Worm (Caenorhabditis elegans) whole organism, L4 larva: ENCODE data around the gene acdh-12.

Experiments
- F10B5.3 ChIP-seq: sonication (generic microtip); optimal IDR thresholded peaks from 2 replicates; lab custom pipeline; 2016; ENCODE audit warnings: mild to moderate bottlenecking, missing genetic modification characterization, missing compliant biosample characterization
- F26F4.8 ChIP-seq: fragments of 200-800 bp; sonication (Bioruptor generic); conservative IDR thresholded peaks from 2 replicates; pipeline ENCODE4 v1.3.6; 2022; ENCODE audit warnings: missing genetic modification characterization, missing compliant biosample characterization
- Y48G9A.11 ChIP-seq: fragments of 200-800 bp; sonication (Bioruptor generic); IDR thresholded peaks from 2 replicates; pipeline ENCODE4 v1.3.6; 2022; ENCODE audit warnings: missing genetic modification reagents, missing genetic modification characterization, missing compliant biosample characterization
- Y75B8A.6 ChIP-seq: fragments of 200-800 bp; sonication (Bioruptor generic); IDR thresholded peaks from 2 replicates; pipeline ENCODE4 v1.3.6; 2022; ENCODE audit warnings: missing genetic modification reagents, missing genetic modification characterization, missing compliant biosample characterization
- aha-1 ChIP-seq: fragments of 150-350 bp; peaks from one replicate; lab custom pipeline; 2014; ENCODE audit warnings: missing biosample characterization, missing genetic modification characterization
- ceh-32 ChIP-seq: sonication (generic microtip); optimal IDR thresholded peaks from 2 replicates; lab custom pipeline; 2016; ENCODE audit warnings: mild to moderate bottlenecking, missing genetic modification characterization, missing compliant biosample characterization; ENCODE audit not compliant: poor library complexity
- ceh-44 ChIP-seq: fragments of 200-800 bp; sonication (Bioruptor generic); IDR thresholded peaks from 2 replicates; pipeline ENCODE4 v1.3.6; 2022; ENCODE audit warnings: missing genetic modification reagents, missing genetic modification characterization, missing compliant biosample characterization
- ceh-62 ChIP-seq: sonication (generic microtip); optimal IDR thresholded peaks from 2 replicates; lab custom pipeline; 2017; ENCODE audit warnings: missing biosample characterization, missing genetic modification characterization
- cey-2 ChIP-seq: sonication (generic microtip); optimal IDR thresholded peaks from 3 replicates; lab custom pipeline; 2017; ENCODE audit warnings: missing genetic modification characterization, mild to moderate bottlenecking, missing compliant biosample characterization, antibody characterized with exemption, borderline replicate concordance; ENCODE audit not compliant: insufficient read depth
- ctbp-1 ChIP-seq: fragments of 200-800 bp; sonication (Bioruptor generic); IDR thresholded peaks from 2 replicates; pipeline ENCODE4 v1.3.6; 2022; ENCODE audit warnings: missing genetic modification reagents, missing genetic modification characterization, missing compliant biosample characterization
- daf-16 ChIP-seq, 3 experiments: sonication (generic microtip); optimal IDR thresholded peaks; 2 replicates each; lab custom pipeline; 2016 to 2017; ENCODE audit warnings: missing genetic modification characterization in 3 of 3, missing genetic modification reagents in 3 of 3, mild to moderate bottlenecking in 2 of 3, missing compliant biosample characterization in 2 of 3, missing biosample characterization in 1 of 3, moderate library complexity in 1 of 3
- dmd-6 ChIP-seq: fragments of 200-800 bp; sonication (Bioruptor generic); IDR thresholded peaks from 2 replicates; pipeline ENCODE4 v1.3.6; 2022; ENCODE audit warnings: missing genetic modification reagents, missing genetic modification characterization, missing compliant biosample characterization
- dmd-8 ChIP-seq: fragments of 200-800 bp; sonication (Bioruptor generic); IDR thresholded peaks from 2 replicates; pipeline ENCODE4 v1.3.6; 2022; ENCODE audit warnings: missing genetic modification characterization, missing compliant biosample characterization
- fkh-10 ChIP-seq: fragments of 150-350 bp; optimal IDR thresholded peaks from 2 replicates; lab custom pipeline; 2014; ENCODE audit warnings: missing biosample characterization, missing genetic modification reagents, missing genetic modification characterization
- fos-1 ChIP-seq: fragments of 150-350 bp; optimal IDR thresholded peaks from 2 replicates; lab custom pipeline; 2014; ENCODE audit warnings: missing biosample characterization, missing genetic modification characterization
- gei-8 ChIP-seq: fragments of 200-800 bp; sonication (Bioruptor generic); optimal IDR thresholded peaks from 2 replicates; lab custom pipeline; 2018; ENCODE audit warnings: mild to moderate bottlenecking, missing genetic modification characterization, missing compliant biosample characterization
- hif-1 ChIP-seq, 2 experiments: sonication (generic microtip); optimal IDR thresholded peaks; 2 replicates each; lab custom pipeline; 2016 to 2017; ENCODE audit warnings: missing compliant biosample characterization in 2 of 2, missing genetic modification characterization in 2 of 2, missing genetic modification reagents in 2 of 2, missing genotype in 2 of 2, mild to moderate bottlenecking in 1 of 2
- hlh-30 ChIP-seq: sonication (generic microtip); optimal IDR thresholded peaks from 2 replicates; lab custom pipeline; 2017; ENCODE audit warnings: antibody characterized with exemption, mild to moderate bottlenecking, missing genetic modification characterization, missing compliant biosample characterization; ENCODE audit not compliant: insufficient read depth
- jun-1 ChIP-seq: fragments of 150-350 bp; optimal IDR thresholded peaks from 2 replicates; lab custom pipeline; 2014; ENCODE audit warnings: missing biosample characterization, missing genetic modification reagents, missing genetic modification characterization
- lin-15B ChIP-seq: fragments of 150-350 bp; sonication (generic microtip); optimal IDR thresholded peaks from 3 replicates; lab custom pipeline; 2014; ENCODE audit warnings: missing biosample characterization, missing genetic modification characterization
- lin-29 ChIP-seq: fragments of 200-800 bp; sonication (Bioruptor generic); IDR thresholded peaks from 2 replicates; pipeline ENCODE4 v1.3.6; 2022; ENCODE audit warnings: missing genetic modification reagents, missing genetic modification characterization, missing compliant biosample characterization
- lin-38 ChIP-seq: fragments of 200-800 bp; sonication (Bioruptor generic); IDR thresholded peaks from 2 replicates; pipeline ENCODE4 v1.3.6; 2022; ENCODE audit warnings: missing genetic modification reagents, missing genetic modification characterization, missing compliant biosample characterization
- madf-5 ChIP-seq, 2 experiments: fragments of 200-800 bp; sonication (Bioruptor generic); IDR thresholded peaks; 2 replicates each; pipeline ENCODE4 v1.3.6; 2022; ENCODE audit warnings: missing compliant biosample characterization in 2 of 2, missing genetic modification characterization in 2 of 2
- madf-9 ChIP-seq: fragments of 200-800 bp; sonication (Bioruptor generic); conservative IDR thresholded peaks from 2 replicates; pipeline ENCODE4 v1.3.6; 2022; ENCODE audit warnings: missing genetic modification reagents, missing genetic modification characterization, missing compliant biosample characterization
- mdl-1 ChIP-seq, 2 experiments: fragments of 150-350 bp in 1 of 2; sonication (generic microtip) in 1 of 2; optimal IDR thresholded peaks; 2 replicates each; lab custom pipeline; 2014 to 2017; ENCODE audit warnings: missing biosample characterization in 2 of 2, missing genetic modification characterization in 2 of 2
- mep-1 ChIP-seq: fragments of 150-350 bp; sonication (generic microtip); optimal IDR thresholded peaks from 3 replicates; lab custom pipeline; 2014; ENCODE audit warnings: missing biosample characterization, missing genetic modification characterization
- nhr-11 ChIP-seq: fragments of 150-350 bp; optimal IDR thresholded peaks from 2 replicates; lab custom pipeline; 2014; ENCODE audit warnings: missing biosample characterization, missing genetic modification characterization
- nhr-28 ChIP-seq: fragments of 150-350 bp; optimal IDR thresholded peaks from 2 replicates; lab custom pipeline; 2014; ENCODE audit warnings: missing biosample characterization, missing genetic modification characterization
- nhr-41 ChIP-seq: fragments of 200-800 bp; sonication (Bioruptor generic); IDR thresholded peaks from 2 replicates; pipeline ENCODE4 v1.3.6; 2022; ENCODE audit warnings: missing genetic modification reagents, missing genetic modification characterization, missing compliant biosample characterization
- nhr-42 ChIP-seq: fragments of 200-800 bp; sonication (Bioruptor generic); IDR thresholded peaks from 2 replicates; pipeline ENCODE4 v1.3.6; 2022; ENCODE audit warnings: missing genetic modification characterization, missing compliant biosample characterization
- nhr-48 ChIP-seq: sonication (generic microtip); optimal IDR thresholded peaks from 2 replicates; lab custom pipeline; 2016; ENCODE audit warnings: mild to moderate bottlenecking, missing genetic modification characterization, missing compliant biosample characterization
- nhr-76 ChIP-seq: fragments of 150-350 bp; optimal IDR thresholded peaks from 2 replicates; lab custom pipeline; 2014; ENCODE audit warnings: missing biosample characterization, missing genetic modification characterization
- nhr-77 ChIP-seq: fragments of 150-350 bp; optimal IDR thresholded peaks from 2 replicates; lab custom pipeline; 2014; ENCODE audit warnings: missing biosample characterization, missing genetic modification characterization
- php-3 ChIP-seq: fragments of 200-800 bp; sonication (Bioruptor generic); IDR thresholded peaks from 2 replicates; pipeline ENCODE4 v1.3.6; 2022; ENCODE audit warnings: missing genetic modification reagents, missing genetic modification characterization, missing compliant biosample characterization
- snpc-1.2 ChIP-seq: fragments of 200-800 bp; sonication (Bioruptor generic); IDR thresholded peaks from 2 replicates; pipeline ENCODE4 v1.3.6; 2022; ENCODE audit warnings: missing genetic modification reagents, missing genetic modification characterization, missing compliant biosample characterization
- spr-1 ChIP-seq: sonication (generic microtip); optimal IDR thresholded peaks from 2 replicates; lab custom pipeline; 2016; ENCODE audit warnings: mild to moderate bottlenecking, missing genetic modification characterization, missing compliant biosample characterization
- zfp-2 ChIP-seq: sonication (generic microtip); optimal IDR thresholded peaks from 2 replicates; lab custom pipeline; 2016; ENCODE audit warnings: mild to moderate bottlenecking, missing genetic modification characterization, missing compliant biosample characterization
- ztf-11 ChIP-seq: fragments of 150-350 bp; optimal IDR thresholded peaks from 2 replicates; lab custom pipeline; 2014; ENCODE audit warnings: missing biosample characterization, missing genetic modification characterization

The acdh-12 gene

ce11 chrII:7200051-7200599 lies 4.7 kb upstream of the acdh-12 start, which contains the start of gene pcrg-1 (continued):
- TF ChIP-seq fos-1 (no peak), F26F4.8 (GFP tag; lab: Robert Waterston, UW) (peak; percentile 95), nhr-48 (tag; lab: Kevin White, UChicago) (peak; percentile 67), ztf-11 (tag; lab: Kevin White, UChicago) (no peak), F10B5.3 (tag; lab: Kevin White, UChicago) (peak; percentile 72), aha-1 (tag; lab: Kevin White, UChicago) (peak; percentile 89), jun-1 (no peak), mdl-1 (tag; optimal IDR thresholded peaks at IDR 0.05; lab: Kevin White, UChicago) (no peak), cey-2 (tag; lab: Kevin White, UChicago) (no peak), fkh-10 (GFP tag; lab: Kevin White, UChicago) (no peak), hlh-30 (tag; lab: Kevin White, UChicago) (peak; percentile 69), madf-5 (GFP tag; IDR thresholded peaks at IDR 0.05; lab: Robert Waterston, UW) (peak; percentile 23 to 70; a peak in 1 of 4 replicates), spr-1 (tag; lab: Kevin White, UChicago) (peak; percentile 80), nhr-41 (GFP tag; lab: Robert Waterston, UW) (peak; percentile 89), php-3 (GFP tag; lab: Robert Waterston, UW) (peak; percentile 84), hif-1 (tag; optimal IDR thresholded peaks at IDR 0.05; lab: Kevin White, UChicago) (peak; percentile 12 to 56), nhr-11 (no peak), ceh-62 (tag; lab: Kevin White, UChicago) (no peak), ceh-44 (GFP tag; lab: Robert Waterston, UW) (peak; percentile 62; the same call in 1 of the 2 replicates), gei-8 (GFP tag; lab: Kevin White, UChicago) (peak; percentile 12), Y48G9A.11 (GFP tag; lab: Robert Waterston, UW) (peak; percentile 84), Y75B8A.6 (GFP tag; lab: Robert Waterston, UW) (peak; percentile 91), snpc-1.2 (GFP tag; lab: Robert Waterston, UW) (peak; percentile 86), ceh-32 (tag; lab: Kevin White, UChicago) (no peak), zfp-2 (tag; lab: Kevin White, UChicago) (no peak), nhr-42 (GFP tag; lab: Robert Waterston, UW) (peak; percentile 84), lin-15B (tag; lab: Kevin White, UChicago) (no peak), ctbp-1 (GFP tag; lab: Robert Waterston, UW) (peak; percentile 76), lin-29 (peak; percentile 79), madf-9 (GFP tag; lab: Robert Waterston, UW) (peak; percentile 80), nhr-77 (no peak)
- TF ChIP-seq, all 104 proteins: peak for 69

ce11 chrII:7199308-7199707 lies 3.9 kb upstream of the acdh-12 start, which contains the start of gene E04F6.6:
TSS of gene E04F6.6 (minus strand) at chrII:7199565.
- TF ChIP-seq madf-9 (GFP tag; lab: Robert Waterston, UW) (no peak), nhr-28 (tag; lab: Kevin White, UChicago) (peak; percentile 87), aha-1 (tag; lab: Kevin White, UChicago) (peak; percentile 30)

ce11 chrII:7197434-7197833 lies 2.0 kb upstream of the acdh-12 start:
- TF ChIP-seq dmd-6 (GFP tag; lab: Robert Waterston, UW): no peak
- TF ChIP-seq lin-38 (GFP tag; lab: Robert Waterston, UW): peak; percentile 17; the same call in 1 of the 2 replicates
- peak; percentile 95 for TF ChIP-seq aha-1 (tag; lab: Kevin White, UChicago)
- TF ChIP-seq daf-16 (GFP tag; optimal IDR thresholded peaks at IDR 0.05; lab: Kevin White, UChicago): no peak
- peak; percentile 14 for TF ChIP-seq daf-16 (tag; optimal IDR thresholded peaks at IDR 0.05; lab: Kevin White, UChicago)
- peak; percentile 29 for TF ChIP-seq mep-1
- no peak for TF ChIP-seq nhr-76 (tag; lab: Kevin White, UChicago)
- TF ChIP-seq dmd-8 (GFP tag; lab: Robert Waterston, UW): 0 out of 2 replicates have a peak, but pooled peaks have one; percentile 55
